Worm (Caenorhabditis elegans) whole organism, L1 larva: ENCODE data around the gene npr-30.

Experiments used
- ces-1 ChIP-seq: fragments of 150-350 bp; optimal IDR thresholded peaks from 2 replicates; lab custom pipeline; 2014; ENCODE audit warnings: missing biosample characterization, missing genetic modification reagents, missing genetic modification characterization
- elt-3 ChIP-seq, 6 experiments: fragments of 150-350 bp in 1 of 6; sonication (generic microtip); optimal IDR thresholded peaks; 2 replicates each; lab custom pipeline; 2017 to 2018; ENCODE audit warnings: missing biosample characterization in 6 of 6, missing genetic modification characterization in 6 of 6, inconsistent platforms in 1 of 6
- jun-1 ChIP-seq: fragments of 150-350 bp; optimal IDR thresholded peaks from 2 replicates; lab custom pipeline; 2014; ENCODE audit warnings: missing biosample characterization, missing genetic modification reagents, missing genetic modification characterization
- pqm-1 ChIP-seq: sonication (generic microtip); optimal IDR thresholded peaks from 3 replicates; lab custom pipeline; 2017; ENCODE audit warnings: missing biosample characterization, missing genetic modification characterization
- sup-37 ChIP-seq: fragments of 200-800 bp; sonication (Bioruptor generic); optimal IDR thresholded peaks from 2 replicates; lab custom pipeline; 2018; ENCODE audit warnings: mild to moderate bottlenecking, missing genetic modification characterization, missing compliant biosample characterization
- unc-130 ChIP-seq: fragments of 150-350 bp; optimal IDR thresholded peaks from 2 replicates; lab custom pipeline; 2017; ENCODE audit warnings: missing biosample characterization, missing genetic modification characterization, inconsistent platforms

- TF ChIP-seq unc-130 (tag; lab: Kevin White, UChicago) (no peak), jun-1 (no peak), pqm-1 (tag; lab: Kevin White, UChicago) (no peak), ces-1 (GFP tag; lab: Kevin White, UChicago) (no peak), elt-3 (tag; optimal IDR thresholded peaks at IDR 0.05; lab: Kevin White, UChicago) (no peak), sup-37 (GFP tag; lab: Kevin White, UChicago) (no peak)
Measured at ce11 chrIII:50418-50817, 47.3 kb downstream of the npr-30 start.
